Fruit fly (Drosophila melanogaster) whole organism: ENCODE data around the gene CG11693.

Source experiments
- CG8478 ChIP-seq: fragments of >200 bp; optimal IDR thresholded peaks from 2 replicates; lab custom pipeline; 2018; ENCODE audit warnings: inconsistent platforms
- Dll ChIP-seq: fragments of >200 bp; optimal IDR thresholded peaks from 2 replicates; lab custom pipeline; 2017
- EcR ChIP-seq, 2 experiments: fragments of >200 bp; optimal IDR thresholded peaks; 2 replicates each; lab custom pipeline; 2017; ENCODE audit warnings: missing biosample characterization in 2 of 2, missing genetic modification characterization in 2 of 2, missing genetic modification reagents in 2 of 2
- pan ChIP-seq: fragments of >200 bp; optimal IDR thresholded peaks from 2 replicates; lab custom pipeline; 2017
- psq ChIP-seq: fragments of >200 bp; optimal IDR thresholded peaks from 2 replicates; lab custom pipeline; 2017
- usp ChIP-seq: fragments of >200 bp; optimal IDR thresholded peaks from 2 replicates; lab custom pipeline; 2017; ENCODE audit warnings: missing biosample characterization, missing genetic modification characterization, mixed read lengths

CG11693 gene

dm6 chr3R:8285727-8286344, 24.7 kb downstream of the CG11693 start:
- TF ChIP-seq CG8478: no peak
- TF ChIP-seq usp (GFP tag; lab: Kevin White, UChicago): no peak
- TF ChIP-seq EcR (GFP tag; optimal IDR thresholded peaks at IDR 0.05; lab: Kevin White, UChicago): no peak
- no peak for TF ChIP-seq pan
- no peak for TF ChIP-seq Dll (lab: Kevin White, UChicago)
- TF ChIP-seq psq (lab: Kevin White, UChicago): no peak

dm6 chr3R:8284234-8284633, 26.3 kb downstream of the CG11693 start:
- TF ChIP-seq CG8478 (no peak), Dll (lab: Kevin White, UChicago) (no peak), pan (no peak), psq (lab: Kevin White, UChicago) (no peak), EcR (GFP tag; optimal IDR thresholded peaks at IDR 0.05; lab: Kevin White, UChicago) (no peak), usp (GFP tag; lab: Kevin White, UChicago) (no peak)

- TF ChIP-seq psq (lab: Kevin White, UChicago) (no peak), CG8478 (no peak), pan (no peak), Dll (lab: Kevin White, UChicago) (no peak), usp (GFP tag; lab: Kevin White, UChicago) (no peak), EcR (GFP tag; optimal IDR thresholded peaks at IDR 0.05; lab: Kevin White, UChicago) (no peak)
Measured at dm6 chr3R:8282727-8283126, 27.9 kb downstream of the CG11693 start.

dm6 chr3R:8279970-8280369, 30.6 kb downstream of the CG11693 start:
- TF ChIP-seq CG8478: no peak
- TF ChIP-seq pan: no peak
- no peak for TF ChIP-seq psq (lab: Kevin White, UChicago)
- no peak for TF ChIP-seq EcR (GFP tag; optimal IDR thresholded peaks at IDR 0.05; lab: Kevin White, UChicago)
- TF ChIP-seq usp (GFP tag; lab: Kevin White, UChicago): no peak
- TF ChIP-seq Dll (lab: Kevin White, UChicago): no peak

dm6 chr3R:8277494-8278293, 32.9 kb downstream of the CG11693 start, which contains the start of gene ato:
TSS of gene ato (plus strand) at chr3R:8278052.
- TF ChIP-seq EcR (GFP tag; optimal IDR thresholded peaks at IDR 0.05; lab: Kevin White, UChicago): no peak
- no peak for TF ChIP-seq psq (lab: Kevin White, UChicago)
- no peak for TF ChIP-seq Dll (lab: Kevin White, UChicago)
- TF ChIP-seq usp (GFP tag; lab: Kevin White, UChicago): no peak
- no peak for TF ChIP-seq pan
- TF ChIP-seq CG8478: no peak

- TF ChIP-seq pan (no peak), usp (GFP tag; lab: Kevin White, UChicago) (no peak), EcR (GFP tag; optimal IDR thresholded peaks at IDR 0.05; lab: Kevin White, UChicago) (no peak), Dll (lab: Kevin White, UChicago) (no peak), psq (lab: Kevin White, UChicago) (no peak), CG8478 (no peak)
Measured at dm6 chr3R:8275031-8275430, 35.5 kb downstream of the CG11693 start.

dm6 chr3R:8272573-8273165, 37.9 kb downstream of the CG11693 start:
- TF ChIP-seq psq (lab: Kevin White, UChicago) (no peak), Dll (lab: Kevin White, UChicago) (no peak), usp (GFP tag; lab: Kevin White, UChicago) (no peak), CG8478 (no peak), pan (no peak), EcR (GFP tag; optimal IDR thresholded peaks at IDR 0.05; lab: Kevin White, UChicago) (no peak)

- no peak for TF ChIP-seq EcR (GFP tag; optimal IDR thresholded peaks at IDR 0.05; lab: Kevin White, UChicago)
- TF ChIP-seq Dll (lab: Kevin White, UChicago): no peak
- no peak for TF ChIP-seq psq (lab: Kevin White, UChicago)
- no peak for TF ChIP-seq pan
- TF ChIP-seq CG8478: no peak
- TF ChIP-seq usp (GFP tag; lab: Kevin White, UChicago): no peak
Measured at dm6 chr3R:8269740-8270139, 40.8 kb downstream of the CG11693 start, which contains the start of gene CG9630. TSS of gene CG9630 (minus strand) at chr3R:8269896.

- no peak for TF ChIP-seq usp (GFP tag; lab: Kevin White, UChicago)
- TF ChIP-seq CG8478: no peak
- no peak for TF ChIP-seq pan
- no peak for TF ChIP-seq EcR (GFP tag; optimal IDR thresholded peaks at IDR 0.05; lab: Kevin White, UChicago)
- TF ChIP-seq psq (lab: Kevin White, UChicago): no peak
- TF ChIP-seq Dll (lab: Kevin White, UChicago): no peak
Measured at dm6 chr3R:8264302-8265080, 46.1 kb downstream of the CG11693 start, which contains the start of the genes RPA1 and Mcm2. TSS of gene RPA1 (minus strand) at chr3R:8264451. TSS of gene Mcm2 (plus strand) at chr3R:8264970.

- no peak for TF ChIP-seq psq (lab: Kevin White, UChicago)
- TF ChIP-seq usp (GFP tag; lab: Kevin White, UChicago): no peak
- no peak for TF ChIP-seq CG8478
- TF ChIP-seq EcR (GFP tag; optimal IDR thresholded peaks at IDR 0.05; lab: Kevin White, UChicago): no peak
- no peak for TF ChIP-seq pan
Measured at dm6 chr3R:8261634-8262033, 48.9 kb downstream of the CG11693 start.
